Worm (Caenorhabditis elegans): Measurements from ENCODE around the gene C18D11.10.
A peak's percentile ranks its signal among the peaks of the same experiment; 100 is the strongest.

The C18D11.10 gene

ce11 chrIII:11811839-11812238, 4.3 kb downstream of the C18D11.10 start (continued):
- TF ChIP-seq pax-3 (tag; optimal IDR thresholded peaks at IDR 0.05): no peak
- no peak for TF ChIP-seq nhr-237 (tag; optimal IDR thresholded peaks at IDR 0.05)
- TF ChIP-seq xbp-1 (tag; optimal IDR thresholded peaks at IDR 0.05): no peak
- TF ChIP-seq ceh-82 (tag; optimal IDR thresholded peaks at IDR 0.05): no peak
- TF ChIP-seq mep-1 (tag; optimal IDR thresholded peaks at IDR 0.05): peak; percentile 67
- no peak for TF ChIP-seq vab-15 (tag; optimal IDR thresholded peaks at IDR 0.05)
- TF ChIP-seq irx-1 (tag; optimal IDR thresholded peaks at IDR 0.05): no peak
- TF ChIP-seq ces-1 (GFP tag; optimal IDR thresholded peaks at IDR 0.05): no peak
- no peak for TF ChIP-seq pqm-1 (tag; optimal IDR thresholded peaks at IDR 0.05)
- no peak for TF ChIP-seq fkh-8 (tag; optimal IDR thresholded peaks at IDR 0.05)
- no peak for TF ChIP-seq ceh-88 (GFP tag; IDR thresholded peaks at IDR 0.05)
- no peak for TF ChIP-seq egl-27 (tag; optimal IDR thresholded peaks at IDR 0.05)
- peak; percentile 16 to 22 for TF ChIP-seq efl-1 (optimal IDR thresholded peaks at IDR 0.05)
- no peak for TF ChIP-seq efl-1 (GFP tag; optimal IDR thresholded peaks at IDR 0.05 in 1 of 2)
- peak; percentile 26 to 43 (median 31) for TF ChIP-seq dpl-1 (GFP tag; optimal IDR thresholded peaks at IDR 0.05)
- peak; percentile 39 for TF ChIP-seq nhr-71 (tag; optimal IDR thresholded peaks at IDR 0.05)
- no peak for TF ChIP-seq aha-1 (tag; optimal IDR thresholded peaks at IDR 0.05)
- TF ChIP-seq C16A3.4 (tag; optimal IDR thresholded peaks at IDR 0.05): peak; percentile 15
- TF ChIP-seq pag-3 (tag; optimal IDR thresholded peaks at IDR 0.05; ENCODE audit: borderline replicate concordance, insufficient read depth): no peak
- TF ChIP-seq lin-15B (tag; optimal IDR thresholded peaks at IDR 0.05): no peak
- peak in 1 of 2 experiments; percentile 64 for TF ChIP-seq lsy-2 (tag; optimal IDR thresholded peaks at IDR 0.05)
- TF ChIP-seq tbx-2 (tag; optimal IDR thresholded peaks at IDR 0.05): no peak
- TF ChIP-seq lin-35 (GFP tag; optimal IDR thresholded peaks at IDR 0.05): peak; percentile 18 to 48
- TF ChIP-seq nhr-11 (tag; optimal IDR thresholded peaks at IDR 0.05): no peak
- no peak for TF ChIP-seq Y116A8C.19 (tag; optimal IDR thresholded peaks at IDR 0.05; ENCODE audit: borderline replicate concordance)
- no peak for TF ChIP-seq nhr-47 (tag; optimal IDR thresholded peaks at IDR 0.05)
- TF ChIP-seq lin-39 (tag; optimal IDR thresholded peaks at IDR 0.05): no peak
- no peak for TF ChIP-seq lir-3 (tag; optimal IDR thresholded peaks at IDR 0.05; ENCODE audit: poor library complexity)
- peak; percentile 80 for TF ChIP-seq lin-14 (GFP tag; optimal IDR thresholded peaks at IDR 0.05)
- TF ChIP-seq dsc-1 (tag; optimal IDR thresholded peaks at IDR 0.05): no peak
- TF ChIP-seq elt-3 (tag; optimal IDR thresholded peaks at IDR 0.05): peak in 1 of 6 experiments; percentile 62
- TF ChIP-seq nhr-20 (tag; optimal IDR thresholded peaks at IDR 0.05): peak; percentile 42
- no peak for TF ChIP-seq ceh-90 (tag; optimal IDR thresholded peaks at IDR 0.05)
- no peak for TF ChIP-seq C34B4.2 (tag; optimal IDR thresholded peaks at IDR 0.05)
- TF ChIP-seq snpc-4 (tag; optimal IDR thresholded peaks at IDR 0.05): peak; percentile 31
- no peak for TF ChIP-seq unc-98 (GFP tag; IDR thresholded peaks at IDR 0.05)
- TF ChIP-seq mdl-1 (tag; optimal IDR thresholded peaks at IDR 0.05): peak in 1 of 2 experiments; percentile 24
- no peak for TF ChIP-seq nhr-84 (tag; optimal IDR thresholded peaks at IDR 0.05)
- TF ChIP-seq sup-37 (GFP tag; optimal IDR thresholded peaks at IDR 0.05): no peak
- peak; percentile 61 for TF ChIP-seq snu-23 (GFP tag; optimal IDR thresholded peaks at IDR 0.05)
- no peak for TF ChIP-seq fkh-4 (tag; optimal IDR thresholded peaks at IDR 0.05; ENCODE audit: borderline replicate concordance)
- TF ChIP-seq hlh-4 (tag; optimal IDR thresholded peaks at IDR 0.05): no peak
- no peak for TF ChIP-seq ets-5 (GFP tag; IDR thresholded peaks at IDR 0.05)
- no peak for TF ChIP-seq ztf-4 (tag; optimal IDR thresholded peaks at IDR 0.05)
- no peak for TF ChIP-seq zip-4 (GFP tag; optimal IDR thresholded peaks at IDR 0.05)
- TF ChIP-seq F16B12.6 (tag; optimal IDR thresholded peaks at IDR 0.05): no peak
- TF ChIP-seq nhr-19 (GFP tag; conservative IDR thresholded peaks at IDR 0.05): no peak
- no peak for TF ChIP-seq nhr-76 (tag; optimal IDR thresholded peaks at IDR 0.05)
- TF ChIP-seq sptf-1 (tag; optimal IDR thresholded peaks at IDR 0.05): no peak
